Worm (Caenorhabditis elegans) whole organism, young adult: Measurements from ENCODE around the gene ZK550.6.
"Not testable (repeated sequence)": the region's sequence is repeated elsewhere in the genome, so short reads cannot be mapped to it uniquely, and the experiment has no call there.

ENCODE experiments used
- B0019.2 ChIP-seq: fragments of 200-800 bp; sonication (Bioruptor generic); conservative IDR thresholded peaks from 2 replicates; pipeline ENCODE4 v1.3.6; 2022; ENCODE audit warnings: missing genetic modification reagents, missing genetic modification characterization, missing compliant biosample characterization
- B0035.1 ChIP-seq: sonication (generic microtip); optimal IDR thresholded peaks from 2 replicates; lab custom pipeline; 2016; ENCODE audit warnings: missing genetic modification characterization, mild to moderate bottlenecking, missing compliant biosample characterization, missing genotype, missing genetic modification reagents
- B0336.3 ChIP-seq: fragments of 200-800 bp; sonication (Bioruptor generic); IDR thresholded peaks from 2 replicates; pipeline ENCODE4 v1.3.6; 2022; ENCODE audit warnings: missing genetic modification characterization, missing compliant biosample characterization
- C06A6.2 ChIP-seq: fragments of 200-800 bp; sonication (Bioruptor generic); conservative IDR thresholded peaks from 2 replicates; pipeline ENCODE4 v1.3.6; 2022; ENCODE audit warnings: missing genetic modification characterization, missing compliant biosample characterization
- D2030.7 ChIP-seq: fragments of 200-800 bp; sonication (Bioruptor generic); IDR thresholded peaks from 2 replicates; pipeline ENCODE4 v1.3.6; 2022; ENCODE audit warnings: missing genetic modification reagents, missing genetic modification characterization, missing compliant biosample characterization
- F49E8.2 ChIP-seq: sonication (generic microtip); optimal IDR thresholded peaks from 3 replicates; lab custom pipeline; 2017; ENCODE audit warnings: missing genetic modification characterization, mild to moderate bottlenecking, missing compliant biosample characterization, antibody characterized with exemption, moderate library complexity; ENCODE audit not compliant: insufficient read depth
- F57A8.1 ChIP-seq: fragments of 200-800 bp; sonication (Bioruptor generic); optimal IDR thresholded peaks from 2 replicates; lab custom pipeline; 2018; ENCODE audit warnings: mild to moderate bottlenecking, missing genetic modification characterization, moderate library complexity, missing compliant biosample characterization
- F57C9.4 ChIP-seq: sonication (generic microtip); optimal IDR thresholded peaks from 2 replicates; lab custom pipeline; 2017; ENCODE audit warnings: mild to moderate bottlenecking, missing genetic modification characterization, missing compliant biosample characterization
- K11D2.4 ChIP-seq: fragments of 200-800 bp; sonication (Bioruptor generic); IDR thresholded peaks from 2 replicates; pipeline ENCODE4 v1.3.6; 2022; ENCODE audit warnings: missing genetic modification reagents, missing genetic modification characterization, missing compliant biosample characterization
- K12H6.12 ChIP-seq: fragments of 200-800 bp; sonication (Bioruptor generic); optimal IDR thresholded peaks from 2 replicates; lab custom pipeline; 2018; ENCODE audit warnings: mild to moderate bottlenecking, missing genetic modification characterization, missing compliant biosample characterization
- Y56A3A.18 ChIP-seq: fragments of 200-800 bp; sonication (Bioruptor generic); IDR thresholded peaks from 2 replicates; pipeline ENCODE4 v1.3.6; 2022; ENCODE audit warnings: missing genetic modification reagents, missing genetic modification characterization, missing compliant biosample characterization
- ama-1 ChIP-seq, 3 experiments: fragments of 150-350 bp in 1 of 3; sonication (generic microtip) in 2 of 3; optimal IDR thresholded peaks; 2 replicates each; lab custom pipeline; 2014 to 2018; ENCODE audit warnings: missing biosample characterization in 2 of 3, missing genetic modification characterization in 2 of 3, missing genetic modification reagents in 2 of 3
- athp-1 ChIP-seq: sonication (generic microtip); optimal IDR thresholded peaks from 2 replicates; lab custom pipeline; 2017; ENCODE audit warnings: mild to moderate bottlenecking, missing genetic modification characterization, missing compliant biosample characterization
- attf-3 ChIP-seq: fragments of 200-800 bp; sonication (Bioruptor generic); conservative IDR thresholded peaks from 2 replicates; pipeline ENCODE4 v1.3.6; 2022; ENCODE audit warnings: missing genetic modification reagents, missing genetic modification characterization, missing compliant biosample characterization
- bed-1 ChIP-seq: fragments of 200-800 bp; sonication (Bioruptor generic); IDR thresholded peaks from 2 replicates; pipeline ENCODE4 v1.3.6; 2022; ENCODE audit warnings: missing genetic modification reagents, missing genetic modification characterization, missing compliant biosample characterization
- cebp-1 ChIP-seq, 2 experiments: fragments of 200-800 bp in 1 of 2; sonication (Bioruptor generic) in 1 of 2; sonication (generic microtip) in 1 of 2; IDR thresholded peaks in 1 of 2; optimal IDR thresholded peaks in 1 of 2; 2 replicates each; pipeline versions ENCODE4 v1.3.6 to Lab custom; 2017 to 2022; ENCODE audit warnings: missing compliant biosample characterization in 2 of 2, missing genetic modification characterization in 2 of 2, mild to moderate bottlenecking in 1 of 2, missing genetic modification reagents in 1 of 2, moderate library complexity in 1 of 2
- ceh-79 ChIP-seq: sonication (generic microtip); optimal IDR thresholded peaks from 2 replicates; lab custom pipeline; 2017; ENCODE audit warnings: mild to moderate bottlenecking, missing genetic modification characterization, missing compliant biosample characterization
- chd-7 ChIP-seq: sonication (generic microtip); optimal IDR thresholded peaks from 2 replicates; lab custom pipeline; 2016; ENCODE audit warnings: mild to moderate bottlenecking, missing genetic modification characterization, moderate library complexity, missing compliant biosample characterization
- dox-1 ChIP-seq: fragments of 200-800 bp; sonication (Bioruptor generic); IDR thresholded peaks from 2 replicates; pipeline ENCODE4 v1.3.6; 2022; ENCODE audit warnings: missing genetic modification reagents, missing genetic modification characterization, missing compliant biosample characterization
- efl-1 ChIP-seq: fragments of 150-350 bp; optimal IDR thresholded peaks from 2 replicates; lab custom pipeline; 2014; ENCODE audit warnings: missing biosample characterization, missing genetic modification reagents, missing genetic modification characterization
- hlh-12 ChIP-seq: sonication (generic microtip); optimal IDR thresholded peaks from 2 replicates; lab custom pipeline; 2016; ENCODE audit warnings: missing genetic modification characterization, missing compliant biosample characterization
- hmg-1.2 ChIP-seq: fragments of 200-800 bp; sonication (Bioruptor generic); IDR thresholded peaks from 2 replicates; pipeline ENCODE4 v1.3.6; 2022; ENCODE audit warnings: missing genetic modification reagents, missing genetic modification characterization, missing compliant biosample characterization
- hsf-1 ChIP-seq: fragments of 200-800 bp; sonication (Bioruptor generic); IDR thresholded peaks from 2 replicates; pipeline ENCODE4 v1.3.6; 2022; ENCODE audit warnings: missing genetic modification reagents, missing genetic modification characterization, missing compliant biosample characterization
- lag-1 ChIP-seq: fragments of 200-800 bp; sonication (Bioruptor generic); IDR thresholded peaks from 2 replicates; pipeline ENCODE4 v1.3.6; 2022; ENCODE audit warnings: missing genetic modification reagents, missing genetic modification characterization, missing compliant biosample characterization
- let-526 ChIP-seq: fragments of 200-800 bp; sonication (Bioruptor generic); IDR thresholded peaks from 2 replicates; pipeline ENCODE4 v1.3.6; 2022; ENCODE audit warnings: missing genetic modification reagents, missing genetic modification characterization, missing compliant biosample characterization
- lin-54 ChIP-seq: fragments of 200-800 bp; sonication (Bioruptor generic); optimal IDR thresholded peaks from 2 replicates; lab custom pipeline; 2018; ENCODE audit warnings: mild to moderate bottlenecking, missing genetic modification characterization, missing compliant biosample characterization
- lir-1 ChIP-seq: fragments of 200-800 bp; sonication (Bioruptor generic); conservative IDR thresholded peaks from 2 replicates; pipeline ENCODE4 v1.3.6; 2022; ENCODE audit warnings: missing genetic modification reagents, missing genetic modification characterization, missing compliant biosample characterization
- madf-3 ChIP-seq: fragments of 200-800 bp; sonication (Bioruptor generic); IDR thresholded peaks from 2 replicates; pipeline ENCODE4 v1.3.6; 2022; ENCODE audit warnings: missing genetic modification reagents, missing genetic modification characterization, missing compliant biosample characterization
- madf-6 ChIP-seq: fragments of 200-800 bp; sonication (Bioruptor generic); IDR thresholded peaks from 2 replicates; pipeline ENCODE4 v1.3.6; 2022; ENCODE audit warnings: missing genetic modification reagents, missing genetic modification characterization, missing compliant biosample characterization
- nhr-120 ChIP-seq: fragments of 200-800 bp; sonication (Bioruptor generic); IDR thresholded peaks from 2 replicates; pipeline ENCODE4 v1.3.6; 2022; ENCODE audit warnings: missing genetic modification characterization, missing compliant biosample characterization
- nhr-27 ChIP-seq: fragments of 200-800 bp; sonication (Bioruptor generic); optimal IDR thresholded peaks from 2 replicates; lab custom pipeline; 2018; ENCODE audit warnings: mild to moderate bottlenecking, missing genetic modification characterization, moderate library complexity, missing compliant biosample characterization
- nhr-80 ChIP-seq: sonication (generic microtip); optimal IDR thresholded peaks from 2 replicates; lab custom pipeline; 2016; ENCODE audit warnings: missing genetic modification characterization, missing compliant biosample characterization
- sdz-38 ChIP-seq: sonication (generic microtip); optimal IDR thresholded peaks from 2 replicates; lab custom pipeline; 2016; ENCODE audit warnings: missing genotype, missing genetic modification characterization, missing compliant biosample characterization
- sea-2 ChIP-seq: fragments of 200-800 bp; sonication (Bioruptor generic); IDR thresholded peaks from 2 replicates; pipeline ENCODE4 v1.3.6; 2022; ENCODE audit warnings: missing genetic modification characterization, missing compliant biosample characterization
- snpc-3.4 ChIP-seq: sonication (generic microtip); optimal IDR thresholded peaks from 2 replicates; lab custom pipeline; 2017; ENCODE audit warnings: missing genetic modification characterization, mild to moderate bottlenecking, missing compliant biosample characterization, antibody characterized with exemption, moderate library complexity, missing genotype, missing genetic modification reagents
- snpc-4 ChIP-seq, 5 experiments: fragments of 150-350 bp in 1 of 5; sonication (generic microtip) in 4 of 5; optimal IDR thresholded peaks; 2 replicates each; lab custom pipeline; 2014 to 2018; ENCODE audit warnings: missing genetic modification characterization in 5 of 5, missing biosample characterization in 3 of 5, antibody characterized with exemption in 2 of 5, mild to moderate bottlenecking in 2 of 5, missing compliant biosample characterization in 2 of 5, missing genotype in 2 of 5, moderate library complexity in 2 of 5, missing genetic modification reagents in 1 of 5
- xnd-1 ChIP-seq: sonication (generic microtip); optimal IDR thresholded peaks from 2 replicates; lab custom pipeline; 2016; ENCODE audit warnings: missing genotype, missing genetic modification reagents, missing genetic modification characterization, missing compliant biosample characterization
- zim-3 ChIP-seq: sonication (generic microtip); optimal IDR thresholded peaks from 2 replicates; lab custom pipeline; 2017; ENCODE audit warnings: mild to moderate bottlenecking, missing genetic modification characterization, moderate library complexity, missing compliant biosample characterization
- ztf-22 ChIP-seq: fragments of 200-800 bp; sonication (Bioruptor generic); optimal IDR thresholded peaks from 2 replicates; lab custom pipeline; 2018; ENCODE audit warnings: mild to moderate bottlenecking, missing genetic modification characterization, moderate library complexity, missing compliant biosample characterization
- ztf-26 ChIP-seq: sonication (generic microtip); optimal IDR thresholded peaks from 2 replicates; lab custom pipeline; 2017; ENCODE audit warnings: missing genetic modification characterization, missing compliant biosample characterization

The ZK550.6 gene

DNA sequence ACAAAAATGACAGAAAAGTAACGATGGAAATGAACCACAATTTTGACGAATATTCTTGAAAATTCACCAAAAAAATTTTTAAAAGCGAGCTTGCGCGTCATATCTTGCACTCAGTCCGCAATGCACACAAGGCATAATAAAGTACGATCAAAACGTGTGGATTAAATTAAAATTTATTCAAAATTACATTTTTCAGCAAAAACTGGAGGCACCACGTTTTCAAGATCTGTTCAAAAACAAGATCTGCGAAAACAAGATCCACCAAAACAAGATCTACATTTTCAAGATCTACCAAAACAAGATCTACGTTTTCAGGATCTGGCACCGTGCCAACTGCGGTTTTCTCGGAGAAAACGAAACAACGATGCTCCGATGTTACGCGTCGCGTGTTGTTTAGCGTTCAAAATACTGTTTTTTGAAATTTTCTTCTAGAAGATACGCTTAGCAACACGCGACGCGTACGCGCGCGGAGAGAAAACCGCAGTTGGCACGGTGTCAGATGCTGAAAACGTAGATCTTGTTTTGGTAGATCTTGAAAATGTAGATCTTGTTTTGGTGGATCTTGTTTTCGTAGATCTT is 22.3 kb upstream of the ZK550.6 start:
- TF ChIP-seq dox-1 (GFP tag; lab: Robert Waterston, UW) (peak; percentile 57), attf-3 (GFP tag; lab: Robert Waterston, UW) (peak; percentile 62), snpc-4 (tag; optimal IDR thresholded peaks at IDR 0.05; lab: Kevin White, UChicago) (peak in 1 of 4 experiments; percentile 59), hsf-1 (GFP tag; lab: Robert Waterston, UW) (peak; percentile 82), hmg-1.2 (GFP tag; lab: Robert Waterston, UW) (peak; percentile 18; the same call in 1 of the 2 replicates), madf-6 (GFP tag; lab: Robert Waterston, UW) (peak; percentile 66), athp-1 (peak; percentile 3), D2030.7 (peak; percentile 86)
- TF ChIP-seq snpc-4 (GFP tag; optimal IDR thresholded peaks at IDR 0.05; lab: Kevin White, UChicago): not testable (repeated sequence)

DNA sequence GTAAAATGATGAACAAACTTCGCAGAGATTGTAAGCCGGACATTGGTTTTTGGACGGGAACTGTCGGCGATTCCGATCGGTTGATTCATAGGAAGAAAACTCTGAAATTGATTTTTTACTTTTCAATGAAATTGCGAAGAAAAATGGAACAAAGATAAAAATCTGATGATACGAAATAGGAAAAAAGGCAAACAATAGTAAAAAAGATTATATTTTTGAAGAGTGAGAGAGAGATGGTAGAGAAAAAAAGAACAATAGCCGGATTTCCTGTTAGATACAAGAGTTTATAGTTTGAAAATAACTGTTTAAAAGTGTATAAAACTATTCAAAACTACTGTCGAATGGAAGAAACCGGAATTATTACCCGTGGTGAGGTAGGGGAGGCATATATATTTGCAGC is 21.8 kb upstream of the ZK550.6 start, which contains the start of gene nra-1:
nra-1 (minus strand) TSS at position 101 of the 400 bp plus-strand sequence.
- TF ChIP-seq cebp-1 (GFP tag; IDR thresholded peaks at IDR 0.05; lab: Robert Waterston, UW) (no peak), cebp-1 (tag; optimal IDR thresholded peaks at IDR 0.05; lab: Kevin White, UChicago) (no peak), lin-54 (GFP tag; lab: Kevin White, UChicago) (no peak), F57A8.1 (GFP tag; lab: Kevin White, UChicago) (no peak), Y56A3A.18 (GFP tag; lab: Robert Waterston, UW) (no peak), ztf-22 (GFP tag; lab: Kevin White, UChicago) (no peak), bed-1 (GFP tag; lab: Robert Waterston, UW) (no peak), nhr-80 (tag; lab: Kevin White, UChicago) (no peak), K12H6.12 (tag; lab: Kevin White, UChicago) (no peak), F57C9.4 (tag; lab: Kevin White, UChicago) (no peak), nhr-27 (no peak), let-526 (GFP tag; lab: Robert Waterston, UW) (no peak), ama-1 (optimal IDR thresholded peaks at IDR 0.05; lab: Kevin White, UChicago) (no peak), ama-1 (GFP tag; optimal IDR thresholded peaks at IDR 0.05; lab: Kevin White, UChicago) (no peak), nhr-120 (GFP tag; lab: Robert Waterston, UW) (no peak), sdz-38 (no peak), B0336.3 (GFP tag; lab: Robert Waterston, UW) (no peak), hsf-1 (GFP tag; lab: Robert Waterston, UW) (no peak), ceh-79 (tag; lab: Kevin White, UChicago) (no peak), zim-3 (tag; lab: Kevin White, UChicago) (no peak)

DNA sequence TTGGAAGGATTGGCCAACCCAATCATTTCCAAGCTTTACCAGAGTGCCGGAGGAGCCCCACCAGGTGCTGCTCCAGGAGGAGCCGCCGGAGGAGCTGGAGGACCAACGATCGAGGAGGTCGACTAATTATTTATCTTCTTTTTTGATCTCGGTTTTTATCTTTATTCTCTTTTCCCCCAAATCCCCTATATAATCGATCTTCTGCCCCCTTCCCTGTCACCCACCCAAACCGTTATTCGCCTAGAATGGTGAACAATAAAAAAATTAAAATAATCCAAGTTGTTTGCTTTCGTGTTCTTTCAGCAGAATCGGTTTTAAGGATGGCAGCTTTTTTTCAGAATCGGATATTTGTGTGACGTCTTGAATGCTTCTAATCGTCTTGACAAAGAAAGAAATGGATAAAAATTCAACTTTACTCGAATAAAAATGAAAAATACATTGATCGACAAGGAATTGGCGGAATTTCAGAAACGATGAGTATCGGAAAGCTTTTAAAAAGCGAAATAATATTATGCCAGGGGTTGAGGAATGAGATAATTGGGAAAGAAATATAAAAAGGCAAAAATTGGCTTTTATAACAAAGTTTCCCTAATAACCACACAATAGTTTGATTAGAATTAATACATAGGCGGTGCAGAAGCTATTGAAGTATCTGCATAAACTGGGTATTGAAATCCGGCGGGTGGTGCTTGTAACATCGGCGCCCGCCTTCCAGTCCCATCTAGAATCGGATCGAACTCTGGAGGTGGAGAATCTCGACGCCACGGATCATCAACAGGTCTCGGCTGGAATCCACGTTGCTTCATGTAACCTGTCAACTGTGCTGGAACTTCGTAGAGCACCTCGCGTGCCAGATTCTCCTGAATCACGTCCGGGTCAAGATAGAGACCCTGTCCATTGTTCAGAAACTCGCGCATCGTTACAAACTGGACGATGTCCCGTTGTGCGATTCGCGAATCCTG is 19.1 kb upstream of the ZK550.6 start:
- TF ChIP-seq K11D2.4 (peak; percentile 65; the same call in 1 of the 2 replicates), bed-1 (GFP tag; lab: Robert Waterston, UW) (peak; percentile 90; the same call in 1 of the 2 replicates), sea-2 (GFP tag; lab: Robert Waterston, UW) (no peak), lir-1 (GFP tag; lab: Robert Waterston, UW) (no peak; the same call in 1 of the 2 replicates), ztf-26 (tag; lab: Kevin White, UChicago) (peak; percentile 59), efl-1 (GFP tag; lab: Kevin White, UChicago) (peak; percentile 31), B0035.1 (tag; lab: Kevin White, UChicago) (peak; percentile 79), hlh-12 (tag; lab: Kevin White, UChicago) (peak; percentile 9), F49E8.2 (tag; lab: Kevin White, UChicago) (peak; percentile 98), snpc-3.4 (tag; lab: Kevin White, UChicago) (peak; percentile 91), lin-54 (GFP tag; lab: Kevin White, UChicago) (peak; percentile 88), chd-7 (tag; lab: Kevin White, UChicago) (peak; percentile 64), C06A6.2 (GFP tag; lab: Robert Waterston, UW) (peak; percentile 9; the same call in 1 of the 2 replicates), madf-3 (GFP tag; lab: Robert Waterston, UW) (peak; percentile 92; the same call in 1 of the 2 replicates), lag-1 (GFP tag; lab: Robert Waterston, UW) (no peak), nhr-80 (tag; lab: Kevin White, UChicago) (peak; percentile 14), cebp-1 (GFP tag; IDR thresholded peaks at IDR 0.05; lab: Robert Waterston, UW) (0 out of 2 replicates have a peak, but pooled peaks have one; percentile 46), cebp-1 (tag; optimal IDR thresholded peaks at IDR 0.05; lab: Kevin White, UChicago) (peak; percentile 85), B0019.2 (GFP tag; lab: Robert Waterston, UW) (peak; percentile 27; the same call in 1 of the 2 replicates), xnd-1 (no peak)
